Fruit fly (Drosophila melanogaster) whole organism, embryonic: Measurements from ENCODE around the gene flr.

Source experiments
- Ada2b ChIP-seq: fragments of 200-800 bp; sonication (Bioruptor generic); IDR thresholded peaks from 2 replicates; pipeline ENCODE4 v1.3.6; 2022; ENCODE audit warnings: missing biosample characterization, missing genetic modification characterization
- Awh ChIP-seq: fragments of 200-800 bp; sonication (Bioruptor generic); IDR thresholded peaks from 2 replicates; pipeline ENCODE4, ENCODE4 v1.3.6; 2022; ENCODE audit warnings: missing biosample characterization, missing genetic modification characterization
- BEAF-32 ChIP-seq: fragments of 200-800 bp; sonication (Bioruptor generic); optimal IDR thresholded peaks from 3 replicates; lab custom pipeline; 2017; ENCODE audit warnings: missing biosample characterization, missing genetic modification characterization, mild to moderate bottlenecking, moderate library complexity, missing genetic modification reagents
- Blimp-1 ChIP-seq: fragments of 200-800 bp; sonication (Bioruptor generic); optimal IDR thresholded peaks from 3 replicates; lab custom pipeline; 2018; ENCODE audit warnings: missing biosample characterization, missing genetic modification characterization, mild to moderate bottlenecking, moderate library complexity, missing genetic modification reagents
- CG13287 ChIP-seq: fragments of 200-800 bp; sonication (Bioruptor generic); IDR thresholded peaks from 2 replicates; pipeline ENCODE4 v1.3.6; 2022; ENCODE audit warnings: missing biosample characterization, missing genetic modification characterization; ENCODE audit not compliant: partially characterized antibody
- CG15601 ChIP-seq: fragments of 200-800 bp; sonication (Bioruptor generic); optimal IDR thresholded peaks from 3 replicates; lab custom pipeline; 2019; ENCODE audit warnings: missing biosample characterization, mild to moderate bottlenecking, missing genetic modification characterization, moderate library complexity
- CG16815 ChIP-seq: fragments of 200-800 bp; sonication (Bioruptor generic); optimal IDR thresholded peaks from 3 replicates; lab custom pipeline; 2017; ENCODE audit warnings: missing biosample characterization, mild to moderate bottlenecking, missing genetic modification characterization
- CG17612 ChIP-seq: fragments of 200-800 bp; sonication (Bioruptor generic); IDR thresholded peaks from 2 replicates; pipeline ENCODE4 v1.3.6; 2022; ENCODE audit warnings: missing biosample characterization, missing genetic modification characterization
- CG18262 ChIP-seq: fragments of 200-800 bp; optimal IDR thresholded peaks from 3 replicates; lab custom pipeline; 2019; ENCODE audit warnings: missing biosample characterization, mild to moderate bottlenecking, missing genetic modification characterization, moderate library complexity
- CG2120 ChIP-seq: fragments of 200-800 bp; sonication (Bioruptor generic); optimal IDR thresholded peaks from 3 replicates; lab custom pipeline; 2016; ENCODE audit warnings: missing biosample characterization, missing genetic modification characterization
- CG30020 ChIP-seq: fragments of 200-800 bp; optimal IDR thresholded peaks from 2 replicates; lab custom pipeline; 2019; ENCODE audit warnings: missing biosample characterization, mild to moderate bottlenecking, missing genetic modification characterization, moderate library complexity
- CG3065 ChIP-seq: fragments of 200-800 bp; sonication (Bioruptor generic); optimal IDR thresholded peaks from 2 replicates; lab custom pipeline; 2016; ENCODE audit warnings: missing biosample characterization, missing genetic modification characterization
- CG31365 ChIP-seq: fragments of 200-800 bp; sonication (Bioruptor generic); optimal IDR thresholded peaks from 2 replicates; lab custom pipeline; 2018; ENCODE audit warnings: missing biosample characterization, mild to moderate bottlenecking, missing genetic modification characterization
- CG34422 ChIP-seq: fragments of 200-800 bp; sonication (Bioruptor generic); IDR thresholded peaks from 3 replicates; pipeline ENCODE4 v1.3.6; 2022; ENCODE audit warnings: missing biosample characterization, missing genetic modification characterization
- CG4282 ChIP-seq: fragments of 200-800 bp; sonication (Bioruptor generic); optimal IDR thresholded peaks from 2 replicates; lab custom pipeline; 2016; ENCODE audit warnings: missing biosample characterization, missing genetic modification characterization
- CG6791 ChIP-seq: fragments of 200-800 bp; sonication (Bioruptor generic); IDR thresholded peaks from 3 replicates; pipeline ENCODE4 v1.3.6; 2022; ENCODE audit warnings: missing biosample characterization, missing genetic modification characterization; ENCODE audit not compliant: partially characterized antibody
- CG7786 ChIP-seq: fragments of 200-800 bp; sonication (Bioruptor generic); optimal IDR thresholded peaks from 2 replicates; lab custom pipeline; 2016; ENCODE audit warnings: missing biosample characterization, missing genetic modification characterization
- CG7963 ChIP-seq: fragments of 200-800 bp; sonication (Bioruptor generic); IDR thresholded peaks from 3 replicates; pipeline ENCODE4 v1.3.6; 2022; ENCODE audit warnings: missing biosample characterization, missing genetic modification characterization; ENCODE audit not compliant: partially characterized antibody
- CG9932 ChIP-seq: fragments of 200-800 bp; sonication (Bioruptor generic); IDR thresholded peaks from 2 replicates; pipeline ENCODE4 v1.3.6; 2022; ENCODE audit warnings: missing biosample characterization, missing genetic modification characterization
- D19A ChIP-seq: fragments of 200-800 bp; optimal IDR thresholded peaks from 3 replicates; lab custom pipeline; 2019; ENCODE audit warnings: missing biosample characterization, mild to moderate bottlenecking, missing genetic modification characterization, moderate library complexity
- Dad ChIP-seq: fragments of 200-800 bp; sonication (Bioruptor generic); optimal IDR thresholded peaks from 3 replicates; lab custom pipeline; 2016; ENCODE audit warnings: missing biosample characterization, missing genetic modification characterization
- Dll ChIP-seq: fragments of 200-800 bp; sonication (Bioruptor generic); IDR thresholded peaks from 4 replicates; pipeline ENCODE4 v1.3.6; 2022; ENCODE audit warnings: missing biosample characterization, missing genetic modification characterization; ENCODE audit not compliant: partially characterized antibody
- Gug ChIP-seq: fragments of 200-800 bp; sonication (Bioruptor generic); IDR thresholded peaks from 4 replicates; pipeline ENCODE4 v1.3.6; 2022; ENCODE audit warnings: missing biosample characterization, missing genetic modification characterization
- HLH54F ChIP-seq: fragments of 200-800 bp; sonication (Bioruptor generic); optimal IDR thresholded peaks from 3 replicates; lab custom pipeline; 2016; ENCODE audit warnings: missing biosample characterization, missing genetic modification characterization
- Hr3 ChIP-seq: fragments of 200-800 bp; sonication (Bioruptor generic); optimal IDR thresholded peaks from 3 replicates; lab custom pipeline; 2016; ENCODE audit warnings: missing biosample characterization, missing genetic modification characterization
- Hr78 ChIP-seq, 2 experiments: fragments of 200-800 bp in 1 of 2; fragments of >200 bp in 1 of 2; sonication (Bioruptor generic) in 1 of 2; optimal IDR thresholded peaks; 2 replicates each; lab custom pipeline; 2017 to 2019; ENCODE audit warnings: missing biosample characterization in 2 of 2, missing genetic modification characterization in 2 of 2, mild to moderate bottlenecking in 1 of 2, moderate library complexity in 1 of 2
- MBD-R2 ChIP-seq: fragments of 200-800 bp; sonication (Bioruptor generic); IDR thresholded peaks from 2 replicates; pipeline ENCODE4 v1.3.6; 2022; ENCODE audit warnings: missing biosample characterization, missing genetic modification characterization
- NC2α ChIP-seq: fragments of 200-800 bp; sonication (Bioruptor generic); optimal IDR thresholded peaks from 2 replicates; lab custom pipeline; 2016; ENCODE audit warnings: missing biosample characterization, missing genetic modification characterization
- NC2β ChIP-seq: fragments of 200-800 bp; sonication (Bioruptor generic); optimal IDR thresholded peaks from 2 replicates; lab custom pipeline; 2016; ENCODE audit warnings: missing biosample characterization, missing genetic modification characterization
- Nf-YC ChIP-seq: fragments of 200-800 bp; optimal IDR thresholded peaks from 3 replicates; lab custom pipeline; 2019; ENCODE audit warnings: missing biosample characterization, mild to moderate bottlenecking, missing genetic modification characterization, moderate library complexity
- Rfx ChIP-seq: fragments of 200-800 bp; sonication (Bioruptor generic); IDR thresholded peaks from 2 replicates; pipeline ENCODE4 v1.3.6; 2022; ENCODE audit warnings: missing biosample characterization, missing genetic modification characterization
- Side ChIP-seq: fragments of 200-800 bp; sonication (Bioruptor generic); optimal IDR thresholded peaks from 2 replicates; lab custom pipeline; 2016; ENCODE audit warnings: missing biosample characterization, missing genetic modification characterization
- ato ChIP-seq: fragments of 200-800 bp; sonication (Bioruptor generic); IDR thresholded peaks from 2 replicates; pipeline ENCODE4 v1.3.6; 2022; ENCODE audit warnings: missing biosample characterization, missing genetic modification characterization; ENCODE audit not compliant: partially characterized antibody
- cad ChIP-seq: fragments of >200 bp; optimal IDR thresholded peaks from 2 replicates; lab custom pipeline; 2017; ENCODE audit warnings: missing biosample characterization, missing genetic modification characterization
- dmrt11E ChIP-seq: fragments of 200-800 bp; sonication (Bioruptor generic); optimal IDR thresholded peaks from 3 replicates; lab custom pipeline; 2018; ENCODE audit warnings: missing biosample characterization, mild to moderate bottlenecking, missing genetic modification characterization, moderate library complexity
- ems ChIP-seq: fragments of 200-800 bp; sonication (Bioruptor generic); optimal IDR thresholded peaks from 3 replicates; lab custom pipeline; 2016; ENCODE audit warnings: missing biosample characterization, missing genetic modification characterization
- eyg ChIP-seq: fragments of 200-800 bp; sonication (Bioruptor generic); optimal IDR thresholded peaks from 3 replicates; lab custom pipeline; 2016; ENCODE audit warnings: missing biosample characterization, missing genetic modification characterization
- gfzf ChIP-seq: fragments of 200-800 bp; sonication (Bioruptor generic); optimal IDR thresholded peaks from 2 replicates; lab custom pipeline; 2016; ENCODE audit warnings: missing biosample characterization, mild to moderate bottlenecking, missing genetic modification characterization, moderate library complexity
- ind ChIP-seq: fragments of 200-800 bp; sonication (Bioruptor generic); optimal IDR thresholded peaks from 3 replicates; lab custom pipeline; 2016; ENCODE audit warnings: missing biosample characterization, missing genetic modification characterization
- jumu ChIP-seq: fragments of 200-800 bp; sonication (Bioruptor generic); optimal IDR thresholded peaks from 3 replicates; lab custom pipeline; 2016; ENCODE audit warnings: missing biosample characterization, missing genetic modification characterization
- ken ChIP-seq: fragments of 200-800 bp; sonication (Bioruptor generic); IDR thresholded peaks from 3 replicates; pipeline ENCODE4 v1.3.6; 2022; ENCODE audit warnings: missing biosample characterization, missing genetic modification characterization
- knrl ChIP-seq: fragments of 200-800 bp; sonication (Bioruptor generic); IDR thresholded peaks from 3 replicates; pipeline ENCODE4 v1.3.6; 2022; ENCODE audit warnings: missing biosample characterization, missing genetic modification characterization; ENCODE audit not compliant: partially characterized antibody
- nau ChIP-seq: fragments of 200-800 bp; sonication (Bioruptor generic); optimal IDR thresholded peaks from 3 replicates; lab custom pipeline; 2017; ENCODE audit warnings: missing biosample characterization, mild to moderate bottlenecking, missing genetic modification characterization, missing genetic modification reagents
- peb ChIP-seq: fragments of 200-800 bp; sonication (Bioruptor generic); IDR thresholded peaks from 2 replicates; pipeline ENCODE4 v1.3.6; 2022; ENCODE audit warnings: missing biosample characterization, missing genetic modification characterization
- phol ChIP-seq: fragments of 200-800 bp; sonication (Bioruptor generic); optimal IDR thresholded peaks from 3 replicates; lab custom pipeline; 2018; ENCODE audit warnings: missing biosample characterization, mild to moderate bottlenecking, missing genetic modification characterization, moderate library complexity
- ranshi ChIP-seq: fragments of 200-800 bp; sonication (Bioruptor generic); IDR thresholded peaks from 2 replicates; pipeline ENCODE4 v1.3.6; 2022; ENCODE audit warnings: missing biosample characterization, missing genetic modification characterization
- sens-2 ChIP-seq: fragments of 200-800 bp; sonication (Bioruptor generic); IDR thresholded peaks from 2 replicates; pipeline ENCODE4 v1.3.6; 2022; ENCODE audit warnings: missing biosample characterization, missing genetic modification characterization
- shn ChIP-seq: fragments of 200-800 bp; sonication (Bioruptor generic); optimal IDR thresholded peaks from 3 replicates; lab custom pipeline; 2016; ENCODE audit warnings: missing biosample characterization, missing genetic modification characterization
- stwl ChIP-seq: fragments of 200-800 bp; sonication (Bioruptor generic); optimal IDR thresholded peaks from 3 replicates; lab custom pipeline; 2018; ENCODE audit warnings: missing biosample characterization, mild to moderate bottlenecking, missing genetic modification characterization, moderate library complexity
- tap ChIP-seq: fragments of 200-800 bp; optimal IDR thresholded peaks from 3 replicates; lab custom pipeline; 2019; ENCODE audit warnings: missing biosample characterization, mild to moderate bottlenecking, missing genetic modification characterization, moderate library complexity
- usp ChIP-seq: fragments of >200 bp; optimal IDR thresholded peaks from 2 replicates; lab custom pipeline; 2017; ENCODE audit warnings: missing biosample characterization, missing genetic modification characterization

The flr gene

dm6 chr3L:13387608-13388007 lies 25.0 kb upstream of the flr start, which contains the start of gene CG10171 (continued):
- TF ChIP-seq knrl = peak; percentile 39; the same call in 1 of the 3 replicates
- TF ChIP-seq CG2120 (GFP tag; lab: Kevin White, UChicago) = no peak
- TF ChIP-seq tap (tag; lab: Kevin White, UChicago) = no peak
- no peak for TF ChIP-seq CG4282 (GFP tag; lab: Kevin White, UChicago)
- no peak; the same call in 1 of the 2 replicates for TF ChIP-seq Rfx (GFP tag; lab: Robert Waterston, UW)
- no peak for TF ChIP-seq ems
- no peak for TF ChIP-seq CG18262
- no peak for TF ChIP-seq Side (GFP tag; lab: Kevin White, UChicago)
- no peak for TF ChIP-seq Gug (GFP tag; lab: Robert Waterston, UW)
- TF ChIP-seq ato = no peak
- TF ChIP-seq shn (GFP tag; lab: Kevin White, UChicago) = no peak
- TF ChIP-seq CG13287 (GFP tag; lab: Robert Waterston, UW) = peak; percentile 13; the same call in 1 of the 2 replicates
- TF ChIP-seq CG30020 (tag; lab: Kevin White, UChicago) = no peak
- peak; percentile 20 for TF ChIP-seq gfzf (GFP tag; lab: Kevin White, UChicago)
- no peak for TF ChIP-seq CG17612 (GFP tag; lab: Robert Waterston, UW)
- TF ChIP-seq stwl = peak; percentile 85
- peak; percentile 45; the same call in 1 of the 3 replicates for TF ChIP-seq CG34422
- TF ChIP-seq CG3065 (GFP tag; lab: Kevin White, UChicago) = no peak
- TF ChIP-seq HLH54F (GFP tag; lab: Kevin White, UChicago) = no peak
- no peak for TF ChIP-seq usp (GFP tag; lab: Kevin White, UChicago)
- peak in 1 of 2 experiments; percentile 84 for TF ChIP-seq Hr78 (GFP tag; optimal IDR thresholded peaks at IDR 0.05; lab: Kevin White, UChicago)
- no peak for TF ChIP-seq dmrt11E
- TF ChIP-seq CG31365 (tag; lab: Kevin White, UChicago) = no peak
- TF ChIP-seq CG7786 (GFP tag; lab: Kevin White, UChicago) = no peak
- TF ChIP-seq ranshi (GFP tag; lab: Robert Waterston, UW) = no peak
- peak; percentile 45 for TF ChIP-seq CG9932 (GFP tag; lab: Robert Waterston, UW)
- TF ChIP-seq CG16815 (GFP tag; lab: Kevin White, UChicago) = no peak
- TF ChIP-seq Ada2b (GFP tag; lab: Robert Waterston, UW) = no peak
- TF ChIP-seq sens-2 (GFP tag; lab: Robert Waterston, UW) = no peak
- no peak for TF ChIP-seq eyg (GFP tag; lab: Kevin White, UChicago)
- TF ChIP-seq Blimp-1 (GFP tag; lab: Kevin White, UChicago) = peak; percentile 50
- TF ChIP-seq CG6791 (GFP tag; lab: Robert Waterston, UW) = 0 out of 3 replicates have a peak, but pooled peaks have one; percentile 30
- TF ChIP-seq nau (GFP tag; lab: Kevin White, UChicago) = no peak
- TF ChIP-seq ken (GFP tag; lab: Robert Waterston, UW) = peak; percentile 64; the same call in 1 of the 3 replicates
- peak; percentile 11 for TF ChIP-seq phol (tag; lab: Kevin White, UChicago)
- peak; percentile 21 for TF ChIP-seq BEAF-32 (GFP tag; lab: Kevin White, UChicago)
- peak; percentile 8 for TF ChIP-seq CG15601 (tag; lab: Kevin White, UChicago)
- no peak for TF ChIP-seq ind (GFP tag; lab: Kevin White, UChicago)
- TF ChIP-seq Hr3 (GFP tag; lab: Kevin White, UChicago) = no peak
- TF ChIP-seq cad (GFP tag; lab: Kevin White, UChicago) = peak; percentile 26
- TF ChIP-seq CG7963 (GFP tag; lab: Robert Waterston, UW) = 0 out of 3 replicates have a peak, but pooled peaks have one; percentile 19
- TF ChIP-seq NC2α (GFP tag; lab: Kevin White, UChicago) = no peak
- no peak for TF ChIP-seq jumu (GFP tag; lab: Kevin White, UChicago)
- peak; percentile 0 for TF ChIP-seq Nf-YC (tag; lab: Kevin White, UChicago)
- TF ChIP-seq peb (GFP tag; lab: Robert Waterston, UW) = no peak
- no peak for TF ChIP-seq Awh (GFP tag; lab: Robert Waterston, UW)
- TF ChIP-seq MBD-R2 (GFP tag; lab: Robert Waterston, UW) = peak; percentile 97
- no peak for TF ChIP-seq NC2β
- peak; percentile 36; the same call in 2 of the 4 replicates for TF ChIP-seq Dll
- TF ChIP-seq Dad (GFP tag; lab: Kevin White, UChicago) = no peak
- no peak for TF ChIP-seq D19A
